Worm (Caenorhabditis elegans) whole organism, young adult: ENCODE measurements around the gene str-181.

ENCODE experiments used
- B0019.2 ChIP-seq: fragments of 200-800 bp; sonication (Bioruptor generic); conservative IDR thresholded peaks from 2 replicates; pipeline ENCODE4 v1.3.6; 2022; ENCODE audit warnings: missing genetic modification reagents, missing genetic modification characterization, missing compliant biosample characterization
- C17E4.6 ChIP-seq: fragments of 200-800 bp; sonication (Bioruptor generic); IDR thresholded peaks from 2 replicates; pipeline ENCODE4 v1.3.6; 2022; ENCODE audit warnings: missing genetic modification reagents, missing genetic modification characterization, missing compliant biosample characterization
- D2030.7 ChIP-seq: fragments of 200-800 bp; sonication (Bioruptor generic); IDR thresholded peaks from 2 replicates; pipeline ENCODE4 v1.3.6; 2022; ENCODE audit warnings: missing genetic modification reagents, missing genetic modification characterization, missing compliant biosample characterization
- F22D6.2 ChIP-seq: sonication (generic microtip); optimal IDR thresholded peaks from 2 replicates; lab custom pipeline; 2016; ENCODE audit warnings: mild to moderate bottlenecking, missing genetic modification characterization, missing compliant biosample characterization
- F33H1.4 ChIP-seq: fragments of 200-800 bp; sonication (Bioruptor generic); IDR thresholded peaks from 2 replicates; pipeline ENCODE4 v1.3.6; 2022; ENCODE audit warnings: missing genetic modification reagents, missing genetic modification characterization, missing compliant biosample characterization
- F37B4.10 ChIP-seq: fragments of 200-800 bp; sonication (Bioruptor generic); IDR thresholded peaks from 2 replicates; pipeline ENCODE4 v1.3.6; 2022; ENCODE audit warnings: missing genetic modification characterization, missing compliant biosample characterization
- F49E8.2 ChIP-seq: sonication (generic microtip); optimal IDR thresholded peaks from 3 replicates; lab custom pipeline; 2017; ENCODE audit warnings: missing genetic modification characterization, mild to moderate bottlenecking, missing compliant biosample characterization, antibody characterized with exemption, moderate library complexity; ENCODE audit not compliant: insufficient read depth
- F55B11.4 ChIP-seq: sonication (generic microtip); optimal IDR thresholded peaks from 2 replicates; lab custom pipeline; 2016; ENCODE audit warnings: missing compliant biosample characterization, missing genetic modification characterization, borderline replicate concordance; ENCODE audit not compliant: insufficient read depth
- K12H6.12 ChIP-seq: fragments of 200-800 bp; sonication (Bioruptor generic); optimal IDR thresholded peaks from 2 replicates; lab custom pipeline; 2018; ENCODE audit warnings: mild to moderate bottlenecking, missing genetic modification characterization, missing compliant biosample characterization
- T26A5.8 ChIP-seq: sonication (generic microtip); optimal IDR thresholded peaks from 2 replicates; lab custom pipeline; 2016; ENCODE audit warnings: missing genetic modification characterization, missing compliant biosample characterization
- Y53G8AR.9 ChIP-seq: fragments of 200-800 bp; sonication (Bioruptor generic); conservative IDR thresholded peaks from 2 replicates; pipeline ENCODE4 v1.3.6; 2022; ENCODE audit warnings: missing genetic modification reagents, missing genetic modification characterization, missing compliant biosample characterization
- ama-1 ChIP-seq, 3 experiments: fragments of 150-350 bp in 1 of 3; sonication (generic microtip) in 2 of 3; optimal IDR thresholded peaks; 2 replicates each; lab custom pipeline; 2014 to 2018; ENCODE audit warnings: missing biosample characterization in 2 of 3, missing genetic modification characterization in 2 of 3, missing genetic modification reagents in 2 of 3
- aptf-3 ChIP-seq: fragments of 200-800 bp; sonication (Bioruptor generic); IDR thresholded peaks from 2 replicates; pipeline ENCODE4 v1.3.6; 2022; ENCODE audit warnings: missing genetic modification characterization, missing compliant biosample characterization
- athp-1 ChIP-seq: sonication (generic microtip); optimal IDR thresholded peaks from 2 replicates; lab custom pipeline; 2017; ENCODE audit warnings: mild to moderate bottlenecking, missing genetic modification characterization, missing compliant biosample characterization
- ceh-27 ChIP-seq: fragments of 200-800 bp; sonication (Bioruptor generic); optimal IDR thresholded peaks from 2 replicates; lab custom pipeline; 2018; ENCODE audit warnings: mild to moderate bottlenecking, missing genetic modification characterization, moderate library complexity, missing compliant biosample characterization
- ceh-91 ChIP-seq: fragments of 200-800 bp; sonication (Bioruptor generic); IDR thresholded peaks from 2 replicates; pipeline ENCODE4 v1.3.6; 2022; ENCODE audit warnings: missing genetic modification reagents, missing genetic modification characterization, missing compliant biosample characterization
- efl-1 ChIP-seq: fragments of 150-350 bp; optimal IDR thresholded peaks from 2 replicates; lab custom pipeline; 2014; ENCODE audit warnings: missing biosample characterization, missing genetic modification reagents, missing genetic modification characterization
- lin-54 ChIP-seq: fragments of 200-800 bp; sonication (Bioruptor generic); optimal IDR thresholded peaks from 2 replicates; lab custom pipeline; 2018; ENCODE audit warnings: mild to moderate bottlenecking, missing genetic modification characterization, missing compliant biosample characterization
- lir-1 ChIP-seq: fragments of 200-800 bp; sonication (Bioruptor generic); conservative IDR thresholded peaks from 2 replicates; pipeline ENCODE4 v1.3.6; 2022; ENCODE audit warnings: missing genetic modification reagents, missing genetic modification characterization, missing compliant biosample characterization
- lsl-1 ChIP-seq: fragments of 200-800 bp; sonication (Bioruptor generic); optimal IDR thresholded peaks from 2 replicates; lab custom pipeline; 2018; ENCODE audit warnings: mild to moderate bottlenecking, missing genetic modification characterization, moderate library complexity, missing compliant biosample characterization
- madf-10 ChIP-seq: sonication (generic microtip); optimal IDR thresholded peaks from 2 replicates; lab custom pipeline; 2016; ENCODE audit warnings: mild to moderate bottlenecking, missing genetic modification characterization, missing compliant biosample characterization
- madf-6 ChIP-seq: fragments of 200-800 bp; sonication (Bioruptor generic); IDR thresholded peaks from 2 replicates; pipeline ENCODE4 v1.3.6; 2022; ENCODE audit warnings: missing genetic modification reagents, missing genetic modification characterization, missing compliant biosample characterization
- madf-8 ChIP-seq: fragments of 200-800 bp; sonication (Bioruptor generic); conservative IDR thresholded peaks from 2 replicates; pipeline ENCODE4 v1.3.6; 2022; ENCODE audit warnings: missing genetic modification reagents, missing genetic modification characterization, missing compliant biosample characterization
- mcd-1 ChIP-seq: fragments of 200-800 bp; sonication (Bioruptor generic); IDR thresholded peaks from 2 replicates; pipeline ENCODE4 v1.3.6; 2022; ENCODE audit warnings: missing genetic modification reagents, missing genetic modification characterization, missing compliant biosample characterization
- mel-28 ChIP-seq: sonication (generic microtip); optimal IDR thresholded peaks from 2 replicates; lab custom pipeline; 2016; ENCODE audit warnings: borderline replicate concordance, mild to moderate bottlenecking, missing genetic modification characterization, missing compliant biosample characterization
- nfya-1 ChIP-seq: sonication (generic microtip); optimal IDR thresholded peaks from 2 replicates; lab custom pipeline; 2017; ENCODE audit warnings: antibody characterized with exemption, missing compliant biosample characterization, missing genetic modification characterization, borderline replicate concordance; ENCODE audit not compliant: insufficient read depth
- nhr-80 ChIP-seq: sonication (generic microtip); optimal IDR thresholded peaks from 2 replicates; lab custom pipeline; 2016; ENCODE audit warnings: missing genetic modification characterization, missing compliant biosample characterization
- pbrm-1 ChIP-seq: fragments of 200-800 bp; sonication (Bioruptor generic); IDR thresholded peaks from 2 replicates; pipeline ENCODE4 v1.3.6; 2022; ENCODE audit warnings: missing genetic modification reagents, missing genetic modification characterization, missing compliant biosample characterization
- rcor-1 ChIP-seq: fragments of 200-800 bp; sonication (Bioruptor generic); IDR thresholded peaks from 2 replicates; pipeline ENCODE4 v1.3.6; 2022; ENCODE audit warnings: missing genetic modification reagents, missing genetic modification characterization, missing compliant biosample characterization
- snpc-4 ChIP-seq, 5 experiments: fragments of 150-350 bp in 1 of 5; sonication (generic microtip) in 4 of 5; optimal IDR thresholded peaks; 2 replicates each; lab custom pipeline; 2014 to 2018; ENCODE audit warnings: missing genetic modification characterization in 5 of 5, missing biosample characterization in 3 of 5, antibody characterized with exemption in 2 of 5, mild to moderate bottlenecking in 2 of 5, missing compliant biosample characterization in 2 of 5, missing genotype in 2 of 5, moderate library complexity in 2 of 5, missing genetic modification reagents in 1 of 5
- tbp1 ChIP-seq: fragments of 200-800 bp; sonication (Bioruptor generic); optimal IDR thresholded peaks from 2 replicates; lab custom pipeline; 2018; ENCODE audit warnings: mild to moderate bottlenecking, missing genetic modification characterization, missing compliant biosample characterization
- unc-130 ChIP-seq: sonication (generic microtip); optimal IDR thresholded peaks from 2 replicates; lab custom pipeline; 2016; ENCODE audit warnings: missing genetic modification reagents, missing genetic modification characterization, missing compliant biosample characterization
- zim-3 ChIP-seq: sonication (generic microtip); optimal IDR thresholded peaks from 2 replicates; lab custom pipeline; 2017; ENCODE audit warnings: mild to moderate bottlenecking, missing genetic modification characterization, moderate library complexity, missing compliant biosample characterization
- ztf-26 ChIP-seq: sonication (generic microtip); optimal IDR thresholded peaks from 2 replicates; lab custom pipeline; 2017; ENCODE audit warnings: missing genetic modification characterization, missing compliant biosample characterization
- ztf-3 ChIP-seq: fragments of 200-800 bp; sonication (Bioruptor generic); optimal IDR thresholded peaks from 2 replicates; lab custom pipeline; 2018; ENCODE audit warnings: mild to moderate bottlenecking, missing genetic modification characterization, missing compliant biosample characterization

Gene str-181

DNA sequence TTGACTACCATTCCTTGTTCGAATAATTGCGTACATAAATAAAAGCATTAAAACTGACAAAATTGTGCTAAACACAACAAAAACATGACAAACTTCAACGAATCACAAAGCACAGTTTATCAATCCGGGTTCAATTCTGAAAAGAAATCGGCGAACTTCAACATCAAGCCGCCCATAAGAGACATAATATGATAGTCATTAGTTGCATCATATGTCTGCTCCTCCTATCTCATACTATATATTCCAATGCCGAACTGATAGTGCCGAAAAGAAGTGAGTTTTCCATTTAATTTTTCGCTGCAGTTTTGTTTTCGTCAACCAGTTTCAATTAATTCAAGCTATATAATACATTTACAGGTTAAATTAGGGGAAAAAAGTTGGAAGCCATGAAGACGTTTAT, 23.2 kb upstream of the str-181 start, which contains the start of gene hrg-7:
TSS of gene hrg-7 (plus strand) at position 358 of the 400 bp plus-strand sequence.
- TF ChIP-seq F37B4.10 (GFP tag; lab: Robert Waterston, UW) (no peak), nhr-80 (tag; lab: Kevin White, UChicago) (peak; percentile 94)
- TF ChIP-seq, all 124 proteins: peak for 1

DNA sequence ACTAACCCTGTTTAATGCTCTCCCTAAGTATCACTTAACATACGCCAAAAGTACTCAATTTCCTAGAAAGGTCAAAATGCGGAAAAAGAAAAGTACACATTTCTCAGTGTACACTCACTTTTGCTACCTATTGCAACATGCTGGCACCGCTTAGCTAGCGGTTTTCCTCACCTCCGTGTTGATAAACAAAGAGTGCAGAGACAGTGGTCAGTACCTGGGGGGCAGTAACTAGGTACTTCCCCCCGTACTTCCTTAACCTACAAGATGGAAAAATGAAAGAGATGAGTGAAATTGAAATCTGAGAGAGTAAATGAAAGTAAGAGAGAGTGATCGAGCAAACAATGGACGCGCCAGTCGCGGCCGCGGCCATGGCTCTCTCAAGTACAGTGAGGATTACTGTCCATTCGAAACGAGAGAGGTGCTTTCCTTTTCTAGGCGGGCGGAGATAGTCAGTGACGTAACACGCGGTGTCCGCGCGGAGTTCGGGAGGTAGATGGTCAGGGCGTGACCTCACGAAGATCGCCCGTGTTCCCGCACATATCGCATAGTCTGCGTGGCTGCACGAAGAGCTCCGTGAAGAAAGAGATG, 17.7 kb upstream of the str-181 start, which contains the start of gene cky-1:
TSS of gene cky-1 (plus strand) at position 538 of the 588 bp plus-strand sequence.
- TF ChIP-seq pbrm-1 (GFP tag; lab: Robert Waterston, UW) (no peak), mel-28 (tag; lab: Kevin White, UChicago) (no peak), ztf-3 (no peak), madf-10 (tag; lab: Kevin White, UChicago) (no peak), nfya-1 (no peak), madf-8 (GFP tag; lab: Robert Waterston, UW) (no peak), rcor-1 (no peak), aptf-3 (no peak)
- TF ChIP-seq, all 124 proteins: peak for 0

DNA sequence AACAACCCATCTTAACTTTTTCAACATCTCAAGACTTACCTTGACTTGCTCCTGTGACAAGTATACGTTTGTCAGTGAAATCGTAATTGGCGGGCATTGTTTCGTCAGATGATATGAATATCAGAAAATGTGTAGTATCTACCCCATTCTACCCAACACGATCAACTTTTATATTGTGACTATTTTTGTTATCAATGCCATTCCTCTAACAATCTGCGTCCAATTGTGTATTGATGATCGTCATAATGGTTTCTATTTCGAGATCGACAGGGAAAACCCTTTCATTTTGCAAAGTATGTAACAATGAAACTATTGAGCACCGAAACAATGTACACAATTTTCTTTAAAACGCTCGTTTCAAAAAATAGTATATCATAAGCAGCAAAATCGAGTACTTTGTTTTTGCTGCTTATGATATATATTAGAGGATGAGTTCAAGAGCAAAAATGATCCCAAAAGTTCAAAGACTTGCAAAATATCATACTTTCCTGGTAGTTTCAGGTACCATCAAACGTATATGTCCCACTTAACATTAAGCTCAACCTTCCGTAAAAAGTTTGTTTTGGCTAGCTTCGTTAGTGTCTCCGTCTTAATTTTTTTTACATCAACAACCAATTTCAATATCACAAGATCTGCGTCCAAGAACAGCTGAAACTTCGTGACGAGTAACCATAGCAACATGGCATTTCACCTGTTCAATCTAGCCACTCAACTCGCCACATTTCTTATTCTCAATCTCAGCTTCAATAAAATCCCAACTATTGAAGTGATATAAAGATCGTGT, 15.1 kb upstream of the str-181 start, which contains the start of the genes dhs-21 and xbx-9:
TSS of gene dhs-21 (minus strand) at position 181 of the 784 bp plus-strand sequence.
TSS of gene xbx-9 (plus strand) at position 734 of the 784 bp plus-strand sequence.
- TF ChIP-seq D2030.7 (GFP tag; lab: Robert Waterston, UW) (no peak), nhr-80 (tag; lab: Kevin White, UChicago) (peak; percentile 70)
- TF ChIP-seq, all 124 proteins: peak for 1

ce11 chrV:12732734-12733133, 14.2 kb upstream of the str-181 start:
- TF ChIP-seq lsl-1, result no peak
- no peak for TF ChIP-seq ztf-26 (tag; lab: Kevin White, UChicago)
- peak; percentile 5 for TF ChIP-seq nhr-80 (tag; lab: Kevin White, UChicago)

DNA sequence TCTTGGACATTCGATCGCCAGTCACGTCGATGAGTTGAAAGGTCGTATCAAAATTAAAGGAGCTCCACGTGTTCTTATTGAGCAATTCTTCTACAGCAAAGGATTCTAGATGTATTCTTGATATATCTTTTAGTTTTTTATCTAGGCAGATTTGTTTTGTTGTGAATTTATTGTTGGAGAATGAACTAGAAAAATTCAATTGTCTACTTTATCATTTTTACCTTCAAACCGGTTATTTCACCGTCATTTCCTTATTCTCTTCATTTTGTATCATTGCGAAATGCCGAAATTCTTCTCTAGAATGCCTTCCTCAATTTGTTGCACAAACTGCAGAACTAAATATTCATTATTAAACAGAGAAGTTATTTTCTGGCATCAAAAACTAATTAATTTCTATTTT, 10.7 kb upstream of the str-181 start, which contains the start of gene R11D1.10:
TSS of gene R11D1.10 (plus strand) at position 301 of the 400 bp plus-strand sequence.
- TF ChIP-seq F33H1.4 (GFP tag; lab: Robert Waterston, UW) (no peak), ztf-26 (tag; lab: Kevin White, UChicago) (no peak), ama-1 (optimal IDR thresholded peaks at IDR 0.05; lab: Kevin White, UChicago) (no peak), ama-1 (GFP tag; optimal IDR thresholded peaks at IDR 0.05; lab: Kevin White, UChicago) (no peak), unc-130 (GFP tag; lab: Kevin White, UChicago) (no peak), ceh-91 (no peak), madf-6 (GFP tag; lab: Robert Waterston, UW) (no peak), athp-1 (no peak), lin-54 (no peak), F55B11.4 (tag; lab: Kevin White, UChicago) (no peak)

DNA sequence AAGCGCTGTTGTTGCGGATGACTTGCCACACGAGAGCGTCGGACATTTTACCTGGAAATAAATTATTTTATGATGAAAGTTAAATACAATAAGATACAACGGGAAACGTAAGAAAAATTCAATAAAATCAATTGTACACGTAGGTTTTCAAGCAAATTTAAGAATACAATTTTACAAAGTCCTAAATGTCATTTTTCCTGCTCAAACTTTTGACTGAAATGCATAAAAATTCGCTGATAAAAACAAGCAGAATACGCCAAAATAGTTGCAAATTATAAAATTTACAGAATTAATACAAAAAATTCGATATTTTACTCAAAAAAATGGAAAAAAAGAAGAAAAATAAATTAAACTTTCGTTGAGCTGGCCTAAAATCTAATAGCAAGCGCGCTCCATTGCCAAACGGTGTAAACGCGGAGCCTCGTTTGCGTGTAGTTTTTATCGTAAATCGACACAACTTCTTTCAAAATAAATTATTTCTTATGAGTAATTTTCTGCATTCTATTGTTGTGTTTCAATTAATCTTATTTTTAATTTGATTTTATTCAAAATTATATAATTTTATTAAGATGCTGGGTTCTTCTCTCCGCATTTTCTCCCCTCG, 9.6 kb upstream of the str-181 start, which contains the start of the genes rpl-28 and mrpl-49:
TSS of gene rpl-28 (minus strand) at position 51 of the 604 bp plus-strand sequence.
TSS of gene mrpl-49 (plus strand) at position 570 of the 604 bp plus-strand sequence.
- TF ChIP-seq ceh-27 (peak; percentile 34), F49E8.2 (tag; lab: Kevin White, UChicago) (peak; percentile 42), zim-3 (no peak), C17E4.6 (GFP tag; lab: Robert Waterston, UW) (no peak), tbp1 (peak; percentile 58), nhr-80 (tag; lab: Kevin White, UChicago) (peak; percentile 59), B0019.2 (0 out of 2 replicates have a peak, but pooled peaks have one; percentile 25), mcd-1 (GFP tag; lab: Robert Waterston, UW) (peak; percentile 96), lir-1 (no peak), efl-1 (GFP tag; lab: Kevin White, UChicago) (peak; percentile 23), T26A5.8 (tag; lab: Kevin White, UChicago) (no peak), snpc-4 (GFP tag; optimal IDR thresholded peaks at IDR 0.05; lab: Kevin White, UChicago) (no peak), snpc-4 (tag; optimal IDR thresholded peaks at IDR 0.05; lab: Kevin White, UChicago) (peak in 3 of 4 experiments; percentile 28 to 81 (median 32)), F22D6.2 (tag; lab: Kevin White, UChicago) (no peak), Y53G8AR.9 (GFP tag; lab: Robert Waterston, UW) (peak; percentile 48; the same call in 1 of the 2 replicates), K12H6.12 (peak; percentile 5)
